Fruit fly (Drosophila melanogaster) whole organism, embryonic: ENCODE data around the gene CG16826.
A peak's percentile ranks its signal among the peaks of the same experiment; 100 is the strongest.

ENCODE experiments used
- Atf6 ChIP-seq: fragments of 200-800 bp; sonication (Bioruptor generic); IDR thresholded peaks from 2 replicates; pipeline ENCODE4 v1.3.6; 2022; ENCODE audit warnings: missing biosample characterization, missing genetic modification characterization
- BEAF-32 ChIP-seq: fragments of 200-800 bp; sonication (Bioruptor generic); optimal IDR thresholded peaks from 3 replicates; lab custom pipeline; 2017; ENCODE audit warnings: missing biosample characterization, missing genetic modification characterization, mild to moderate bottlenecking, moderate library complexity, missing genetic modification reagents
- CG11085 ChIP-seq: fragments of 200-800 bp; sonication (Bioruptor generic); IDR thresholded peaks from 2 replicates; pipeline ENCODE4 v1.3.6; 2022; ENCODE audit warnings: missing biosample characterization, missing genetic modification characterization
- CG11504 ChIP-seq: fragments of 200-800 bp; sonication (Bioruptor generic); optimal IDR thresholded peaks from 3 replicates; lab custom pipeline; 2019; ENCODE audit warnings: missing biosample characterization, mild to moderate bottlenecking, missing genetic modification characterization, moderate library complexity
- CG12744 ChIP-seq: fragments of 200-800 bp; sonication (Bioruptor generic); optimal IDR thresholded peaks from 2 replicates; lab custom pipeline; 2016; ENCODE audit warnings: missing biosample characterization, missing genetic modification characterization
- CG14710 ChIP-seq: fragments of 200-800 bp; sonication (Bioruptor generic); optimal IDR thresholded peaks from 3 replicates; lab custom pipeline; 2019; ENCODE audit warnings: missing biosample characterization, mild to moderate bottlenecking, missing genetic modification characterization, moderate library complexity
- CG15011 ChIP-seq: fragments of 200-800 bp; sonication (Bioruptor generic); optimal IDR thresholded peaks from 3 replicates; lab custom pipeline; 2018; ENCODE audit warnings: missing biosample characterization, mild to moderate bottlenecking, missing genetic modification characterization
- CG1529 ChIP-seq: fragments of 200-800 bp; sonication (Bioruptor generic); optimal IDR thresholded peaks from 3 replicates; lab custom pipeline; 2018; ENCODE audit warnings: missing biosample characterization, missing genetic modification characterization
- CG1603 ChIP-seq: fragments of 200-800 bp; sonication (Bioruptor generic); optimal IDR thresholded peaks from 2 replicates; lab custom pipeline; 2019; ENCODE audit warnings: missing biosample characterization, mild to moderate bottlenecking, missing genetic modification characterization, moderate library complexity
- CG17359 ChIP-seq: fragments of 200-800 bp; sonication (Bioruptor generic); optimal IDR thresholded peaks from 3 replicates; lab custom pipeline; 2018; ENCODE audit warnings: missing biosample characterization, mild to moderate bottlenecking, missing genetic modification characterization, moderate library complexity
- CG17568 ChIP-seq: fragments of 200-800 bp; sonication (Bioruptor generic); optimal IDR thresholded peaks from 2 replicates; lab custom pipeline; 2018; ENCODE audit warnings: missing biosample characterization, mild to moderate bottlenecking, missing genetic modification characterization, moderate library complexity
- CG17912 ChIP-seq: fragments of 200-800 bp; sonication (Bioruptor generic); optimal IDR thresholded peaks from 2 replicates; lab custom pipeline; 2018; ENCODE audit warnings: missing biosample characterization, mild to moderate bottlenecking, missing genetic modification characterization
- CG2199 ChIP-seq: fragments of 200-800 bp; sonication (Bioruptor generic); IDR thresholded peaks from 3 replicates; pipeline ENCODE4 v1.3.6; 2022; ENCODE audit warnings: missing biosample characterization, missing genetic modification characterization
- CG4360 ChIP-seq: fragments of 200-800 bp; sonication (Bioruptor generic); IDR thresholded peaks from 2 replicates; pipeline ENCODE4 v1.3.6; 2022; ENCODE audit warnings: missing biosample characterization, missing genetic modification characterization
- CG4707 ChIP-seq: fragments of 200-800 bp; sonication (Bioruptor generic); optimal IDR thresholded peaks from 2 replicates; lab custom pipeline; 2018; ENCODE audit warnings: missing biosample characterization, mild to moderate bottlenecking, missing genetic modification characterization, moderate library complexity
- CG6813 ChIP-seq: fragments of 200-800 bp; sonication (Bioruptor generic); optimal IDR thresholded peaks from 2 replicates; lab custom pipeline; 2017; ENCODE audit warnings: missing biosample characterization, missing genetic modification characterization, mild to moderate bottlenecking, moderate library complexity, missing genetic modification reagents
- CG9437 ChIP-seq: fragments of 200-800 bp; sonication (Bioruptor generic); optimal IDR thresholded peaks from 2 replicates; lab custom pipeline; 2018; ENCODE audit warnings: missing biosample characterization, mild to moderate bottlenecking, missing genetic modification characterization
- CG9609 ChIP-seq: fragments of 200-800 bp; sonication (Bioruptor generic); optimal IDR thresholded peaks from 3 replicates; lab custom pipeline; 2016; ENCODE audit warnings: missing biosample characterization, missing genetic modification characterization
- Dad ChIP-seq: fragments of 200-800 bp; sonication (Bioruptor generic); optimal IDR thresholded peaks from 3 replicates; lab custom pipeline; 2016; ENCODE audit warnings: missing biosample characterization, missing genetic modification characterization
- Fer2 ChIP-seq: fragments of 200-800 bp; sonication (Bioruptor generic); optimal IDR thresholded peaks from 2 replicates; lab custom pipeline; 2018; ENCODE audit warnings: missing biosample characterization, mild to moderate bottlenecking, missing genetic modification characterization, moderate library complexity
- Hmx ChIP-seq: fragments of 200-800 bp; sonication (Bioruptor generic); optimal IDR thresholded peaks from 2 replicates; lab custom pipeline; 2016; ENCODE audit warnings: missing biosample characterization, missing genetic modification characterization
- MBD-R2 ChIP-seq: fragments of 200-800 bp; sonication (Bioruptor generic); IDR thresholded peaks from 2 replicates; pipeline ENCODE4 v1.3.6; 2022; ENCODE audit warnings: missing biosample characterization, missing genetic modification characterization
- NK7.1 ChIP-seq: fragments of 200-800 bp; sonication (Bioruptor generic); optimal IDR thresholded peaks from 3 replicates; lab custom pipeline; 2016; ENCODE audit warnings: missing biosample characterization, missing genetic modification characterization
- Opbp ChIP-seq: fragments of 200-800 bp; sonication (Bioruptor generic); IDR thresholded peaks from 3 replicates; pipeline ENCODE4 v1.3.6; 2022; ENCODE audit warnings: missing biosample characterization, missing genetic modification characterization; ENCODE audit not compliant: partially characterized antibody
- Scr ChIP-seq: fragments of 200-800 bp; sonication (Bioruptor generic); IDR thresholded peaks from 2 replicates; pipeline ENCODE4 v1.3.6; 2022; ENCODE audit warnings: missing biosample characterization, missing genetic modification characterization; ENCODE audit not compliant: partially characterized antibody
- Ssrp ChIP-seq: fragments of 200-800 bp; sonication (Bioruptor generic); optimal IDR thresholded peaks from 2 replicates; lab custom pipeline; 2018; ENCODE audit warnings: missing biosample characterization, mild to moderate bottlenecking, missing genetic modification characterization, moderate library complexity
- Taf1 ChIP-seq: fragments of 200-800 bp; sonication (Bioruptor generic); IDR thresholded peaks from 2 replicates; pipeline ENCODE4 v1.3.6; 2022; ENCODE audit warnings: missing biosample characterization, missing genetic modification characterization
- abd-A ChIP-seq: fragments of 200-800 bp; sonication (Bioruptor generic); optimal IDR thresholded peaks from 3 replicates; lab custom pipeline; 2019; ENCODE audit warnings: missing biosample characterization, mild to moderate bottlenecking, missing genetic modification characterization, moderate library complexity
- ash1 ChIP-seq: fragments of 200-800 bp; sonication (Bioruptor generic); optimal IDR thresholded peaks from 2 replicates; lab custom pipeline; 2018; ENCODE audit warnings: missing biosample characterization, mild to moderate bottlenecking, missing genetic modification characterization
- chif ChIP-seq, 2 experiments: fragments of 200-800 bp; sonication (Bioruptor generic); optimal IDR thresholded peaks; 3 replicates each; lab custom pipeline; 2016; ENCODE audit warnings: missing biosample characterization in 2 of 2, missing genetic modification characterization in 2 of 2
- chn ChIP-seq: fragments of 200-800 bp; sonication (Bioruptor generic); optimal IDR thresholded peaks from 2 replicates; lab custom pipeline; 2016; ENCODE audit warnings: missing biosample characterization, missing genetic modification characterization
- cwo ChIP-seq: fragments of 200-800 bp; sonication (Bioruptor generic); optimal IDR thresholded peaks from 3 replicates; lab custom pipeline; 2017; ENCODE audit warnings: missing biosample characterization, missing genetic modification characterization, mild to moderate bottlenecking, moderate library complexity, missing genetic modification reagents
- dpn ChIP-seq, 2 experiments: fragments of 200-800 bp; sonication (Bioruptor generic); optimal IDR thresholded peaks; 3 replicates each; lab custom pipeline; 2016; ENCODE audit warnings: missing biosample characterization in 2 of 2, missing genetic modification characterization in 2 of 2
- esg ChIP-seq: fragments of 200-800 bp; sonication (Bioruptor generic); conservative IDR thresholded peaks from 2 replicates; pipeline ENCODE4 v1.3.6; 2022; ENCODE audit warnings: missing biosample characterization, missing genetic modification characterization
- gsb-n ChIP-seq: fragments of 200-800 bp; sonication (Bioruptor generic); optimal IDR thresholded peaks from 3 replicates; lab custom pipeline; 2018; ENCODE audit warnings: missing biosample characterization, mild to moderate bottlenecking, missing genetic modification characterization
- hkb ChIP-seq, 2 experiments: fragments of 200-800 bp in 1 of 2; fragments of >200 bp in 1 of 2; sonication (Bioruptor generic) in 1 of 2; IDR thresholded peaks in 1 of 2; optimal IDR thresholded peaks in 1 of 2; 2 replicates each; pipeline versions ENCODE4 v1.3.6 to Lab custom; 2017 to 2022; ENCODE audit warnings: missing biosample characterization in 1 of 2, missing genetic modification characterization in 1 of 2
- jumu ChIP-seq: fragments of 200-800 bp; sonication (Bioruptor generic); optimal IDR thresholded peaks from 3 replicates; lab custom pipeline; 2016; ENCODE audit warnings: missing biosample characterization, missing genetic modification characterization
- knrl ChIP-seq: fragments of 200-800 bp; sonication (Bioruptor generic); IDR thresholded peaks from 3 replicates; pipeline ENCODE4 v1.3.6; 2022; ENCODE audit warnings: missing biosample characterization, missing genetic modification characterization; ENCODE audit not compliant: partially characterized antibody
- lilli ChIP-seq: fragments of 200-800 bp; sonication (Bioruptor generic); optimal IDR thresholded peaks from 3 replicates; lab custom pipeline; 2016; ENCODE audit warnings: missing biosample characterization, missing genetic modification characterization
- mam ChIP-seq: fragments of 200-800 bp; sonication (Bioruptor generic); optimal IDR thresholded peaks from 3 replicates; lab custom pipeline; 2016; ENCODE audit warnings: missing biosample characterization, missing genetic modification characterization
- mirr ChIP-seq: fragments of 200-800 bp; sonication (Bioruptor generic); optimal IDR thresholded peaks from 3 replicates; lab custom pipeline; 2018; ENCODE audit warnings: missing biosample characterization, mild to moderate bottlenecking, missing genetic modification characterization
- nmo ChIP-seq: fragments of 200-800 bp; sonication (Bioruptor generic); optimal IDR thresholded peaks from 2 replicates; lab custom pipeline; 2018; ENCODE audit warnings: missing biosample characterization, mild to moderate bottlenecking, missing genetic modification characterization, moderate library complexity
- pros ChIP-seq: fragments of 200-800 bp; sonication (Bioruptor generic); optimal IDR thresholded peaks from 3 replicates; lab custom pipeline; 2019; ENCODE audit warnings: missing biosample characterization, mild to moderate bottlenecking, missing genetic modification characterization, moderate library complexity
- scrt ChIP-seq: fragments of 200-800 bp; sonication (Bioruptor generic); optimal IDR thresholded peaks from 2 replicates; lab custom pipeline; 2018; ENCODE audit warnings: missing biosample characterization, mild to moderate bottlenecking, missing genetic modification characterization, moderate library complexity
- stwl ChIP-seq: fragments of 200-800 bp; sonication (Bioruptor generic); optimal IDR thresholded peaks from 3 replicates; lab custom pipeline; 2018; ENCODE audit warnings: missing biosample characterization, mild to moderate bottlenecking, missing genetic modification characterization, moderate library complexity
- tll ChIP-seq, 2 experiments: fragments of 200-800 bp in 1 of 2; fragments of >200 bp in 1 of 2; sonication (Bioruptor generic) in 1 of 2; optimal IDR thresholded peaks; 2 replicates each; lab custom pipeline; 2017 to 2019; ENCODE audit warnings: missing biosample characterization in 2 of 2, missing genetic modification characterization in 2 of 2, mild to moderate bottlenecking in 1 of 2, moderate library complexity in 1 of 2
- tna ChIP-seq: fragments of 200-800 bp; sonication (Bioruptor generic); IDR thresholded peaks from 2 replicates; pipeline ENCODE4 v1.3.6; 2022; ENCODE audit warnings: missing biosample characterization, missing genetic modification characterization; ENCODE audit not compliant: partially characterized antibody
- wdn ChIP-seq: fragments of 200-800 bp; sonication (Bioruptor generic); IDR thresholded peaks from 2 replicates; pipeline ENCODE4 v1.3.6; 2022; ENCODE audit warnings: missing biosample characterization, missing genetic modification characterization
- zfh2 ChIP-seq: fragments of 200-800 bp; sonication (Bioruptor generic); optimal IDR thresholded peaks from 2 replicates; lab custom pipeline; 2016; ENCODE audit warnings: missing biosample characterization, missing genetic modification characterization

CG16826 gene

dm6 chr2L:13370762-13371161, 23.2 kb downstream of the CG16826 start, which contains the start of gene ND-B22 (continued):
- TF ChIP-seq CG4360 (GFP tag; lab: Robert Waterston, UW) (peak; percentile 97), CG15011 (GFP tag; lab: Kevin White, UChicago) (no peak), tna (GFP tag; lab: Robert Waterston, UW) (0 out of 2 replicates have a peak, but pooled peaks have one; percentile 33), zfh2 (peak; percentile 40), CG11504 (tag; lab: Kevin White, UChicago) (peak; percentile 32), CG6813 (GFP tag; lab: Kevin White, UChicago) (no peak), dpn (GFP tag; optimal IDR thresholded peaks at IDR 0.05; lab: Kevin White, UChicago) (peak; percentile 38 to 51), NK7.1 (peak; percentile 34), Hmx (GFP tag; lab: Kevin White, UChicago) (no peak), Dad (GFP tag; lab: Kevin White, UChicago) (peak; percentile 50), Taf1 (GFP tag; lab: Robert Waterston, UW) (no peak), Scr (GFP tag; lab: Robert Waterston, UW) (0 out of 2 replicates have a peak, but pooled peaks have one; percentile 25), mam (GFP tag; lab: Kevin White, UChicago) (peak; percentile 58), cwo (no peak), knrl (GFP tag; lab: Robert Waterston, UW) (no peak), abd-A (tag; lab: Kevin White, UChicago) (no peak), esg (GFP tag; lab: Robert Waterston, UW) (no peak), CG9609 (GFP tag; lab: Kevin White, UChicago) (no peak), BEAF-32 (peak; percentile 25), hkb (optimal IDR thresholded peaks at IDR 0.05; lab: Kevin White, UChicago) (no peak), hkb (GFP tag; IDR thresholded peaks at IDR 0.05; lab: Robert Waterston, UW) (peak; percentile 34; the same call in 1 of the 2 replicates), gsb-n (tag; lab: Kevin White, UChicago) (no peak), CG9437 (no peak), tll (GFP tag; optimal IDR thresholded peaks at IDR 0.05; lab: Kevin White, UChicago) (no peak), CG17359 (tag; lab: Kevin White, UChicago) (peak; percentile 25), MBD-R2 (GFP tag; lab: Robert Waterston, UW) (peak; percentile 85), Ssrp (tag; lab: Kevin White, UChicago) (peak; percentile 6), CG2199 (no peak), mirr (GFP tag; lab: Kevin White, UChicago) (no peak), lilli (peak; percentile 67), CG17568 (no peak), Atf6 (0 out of 2 replicates have a peak, but pooled peaks have one; percentile 13), Fer2 (tag; lab: Kevin White, UChicago) (peak; percentile 19), stwl (tag; lab: Kevin White, UChicago) (peak; percentile 96), CG1529 (GFP tag; lab: Kevin White, UChicago) (no peak), CG14710 (tag; lab: Kevin White, UChicago) (peak; percentile 42), CG17912 (GFP tag; lab: Kevin White, UChicago) (no peak), wdn (peak; percentile 22; the same call in 1 of the 2 replicates), CG12744 (no peak), chif (GFP tag; optimal IDR thresholded peaks at IDR 0.05; lab: Kevin White, UChicago) (peak in 1 of 2 experiments; percentile 2), ash1 (no peak), CG1603 (tag; lab: Kevin White, UChicago) (peak; percentile 46), scrt (peak; percentile 24), Opbp (peak; percentile 55; the same call in 2 of the 3 replicates), nmo (peak; percentile 39), CG11085 (GFP tag; lab: Robert Waterston, UW) (0 out of 2 replicates have a peak, but pooled peaks have one; percentile 11), CG4707 (GFP tag; lab: Kevin White, UChicago) (no peak), jumu (GFP tag; lab: Kevin White, UChicago) (no peak), chn (GFP tag; lab: Kevin White, UChicago) (peak; percentile 30), pros (GFP tag; lab: Kevin White, UChicago) (no peak)
